Worm (Caenorhabditis elegans): ENCODE data around the gene tomm-40.
A peak's percentile ranks its signal among the peaks of the same experiment; 100 is the strongest.

The tomm-40 gene

DNA sequence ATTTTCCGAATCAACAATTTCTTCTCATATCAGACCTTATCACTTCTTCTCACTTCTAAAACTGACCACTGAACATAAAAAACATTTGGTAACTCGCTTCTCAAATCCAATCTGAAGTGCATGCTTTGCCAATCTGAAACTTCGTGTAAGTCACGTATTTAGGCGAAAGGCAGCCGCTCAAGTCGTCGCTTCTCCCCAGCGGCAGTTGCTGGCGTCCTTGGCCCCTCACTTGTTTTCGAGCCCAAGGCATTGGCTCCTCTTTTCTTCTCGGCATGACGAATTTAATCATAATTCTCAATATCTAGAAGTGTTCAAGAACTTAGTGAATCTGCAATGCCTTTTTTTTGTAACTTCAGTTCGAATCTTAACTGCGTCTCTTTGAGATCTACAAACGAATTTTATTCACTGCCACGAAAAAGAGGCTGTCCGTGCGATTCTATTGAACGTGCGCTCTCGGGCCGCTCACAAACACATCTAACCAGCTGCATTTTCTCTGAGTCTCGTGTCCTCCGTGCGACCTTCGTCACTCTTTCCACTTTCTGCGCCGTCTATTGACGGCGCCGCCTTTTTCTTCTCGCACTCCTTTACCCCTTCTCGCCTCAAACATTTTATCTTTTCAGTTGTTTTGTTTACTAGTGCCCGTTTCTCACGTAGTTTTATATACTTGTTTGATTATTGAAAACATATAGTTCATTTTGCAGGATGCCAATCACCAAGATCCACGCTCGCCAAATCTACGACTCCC lies 41.8 kb downstream of the tomm-40 start (continued):
- no peak for TF ChIP-seq C16A3.4 (tag; optimal IDR thresholded peaks at IDR 0.05)
- no peak for TF ChIP-seq ama-1 (optimal IDR thresholded peaks at IDR 0.05)
- TF ChIP-seq nhr-237 (tag; optimal IDR thresholded peaks at IDR 0.05) = no peak
- peak; percentile 34 for TF ChIP-seq nhr-71 (tag; optimal IDR thresholded peaks at IDR 0.05)
- no peak for TF ChIP-seq nhr-85 (tag)
- peak; percentile 56 for TF ChIP-seq snu-23 (GFP tag; optimal IDR thresholded peaks at IDR 0.05)
- no peak for TF ChIP-seq nhr-19 (GFP tag; conservative IDR thresholded peaks at IDR 0.05)
- no peak for TF ChIP-seq ceh-63 (GFP tag; optimal IDR thresholded peaks at IDR 0.05)
- TF ChIP-seq nhr-28 (tag; optimal IDR thresholded peaks at IDR 0.05) = no peak
- no peak for TF ChIP-seq hpl-2 (GFP tag; optimal IDR thresholded peaks at IDR 0.05)
- no peak for TF ChIP-seq isw-1 (GFP tag; IDR thresholded peaks at IDR 0.05)
- no peak for TF ChIP-seq nhr-47 (tag; optimal IDR thresholded peaks at IDR 0.05)
- no peak for TF ChIP-seq lir-3 (tag; optimal IDR thresholded peaks at IDR 0.05; ENCODE audit: poor library complexity)
- no peak for TF ChIP-seq tbx-2 (tag; optimal IDR thresholded peaks at IDR 0.05)
- no peak for TF ChIP-seq sptf-1 (tag; optimal IDR thresholded peaks at IDR 0.05)
- TF ChIP-seq blmp-1 (tag; optimal IDR thresholded peaks at IDR 0.05) = no peak
- TF ChIP-seq skn-1 (tag; optimal IDR thresholded peaks at IDR 0.05) = no peak
- no peak for TF ChIP-seq fkh-4 (tag; optimal IDR thresholded peaks at IDR 0.05; ENCODE audit: borderline replicate concordance)
- TF ChIP-seq irx-1 (tag; optimal IDR thresholded peaks at IDR 0.05) = no peak
- no peak for TF ChIP-seq efl-3 (GFP tag; optimal IDR thresholded peaks at IDR 0.05)
- TF ChIP-seq Y116A8C.19 (tag; optimal IDR thresholded peaks at IDR 0.05; ENCODE audit: borderline replicate concordance) = no peak
- TF ChIP-seq lin-15B (tag; optimal IDR thresholded peaks at IDR 0.05) = no peak
- TF ChIP-seq mdl-1 (tag; optimal IDR thresholded peaks at IDR 0.05) = peak in 1 of 2 experiments; percentile 32
- peak in 1 of 2 experiments; percentile 27 for TF ChIP-seq lsy-2 (tag; optimal IDR thresholded peaks at IDR 0.05)

DNA sequence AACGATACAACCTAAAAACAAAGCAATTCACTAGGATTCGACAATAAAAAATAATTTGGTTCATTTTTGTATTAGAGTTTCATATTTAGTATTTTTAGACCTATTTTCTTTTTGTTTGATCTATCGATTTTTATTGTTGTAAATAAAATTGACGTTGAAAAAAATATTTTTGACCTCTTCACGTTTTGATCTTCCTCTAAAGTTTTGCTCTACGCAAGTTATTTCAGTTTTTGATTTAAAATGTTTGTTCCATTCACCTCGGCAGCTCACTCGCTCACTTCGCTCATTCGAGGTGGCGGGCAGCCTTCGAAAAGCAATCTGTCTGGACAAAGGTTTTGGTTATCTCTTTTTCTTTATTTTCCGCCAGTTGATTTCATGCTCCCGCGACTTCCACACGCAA lies 42.6 kb downstream of the tomm-40 start, which contains the start of gene enol-1:
TSS of gene enol-1 (plus strand) at position 235 of the 400 bp plus-strand sequence.
- TF ChIP-seq isw-1 (GFP tag; IDR thresholded peaks at IDR 0.05) = no peak
- no peak for TF ChIP-seq nhr-77 (tag; optimal IDR thresholded peaks at IDR 0.05)

DNA sequence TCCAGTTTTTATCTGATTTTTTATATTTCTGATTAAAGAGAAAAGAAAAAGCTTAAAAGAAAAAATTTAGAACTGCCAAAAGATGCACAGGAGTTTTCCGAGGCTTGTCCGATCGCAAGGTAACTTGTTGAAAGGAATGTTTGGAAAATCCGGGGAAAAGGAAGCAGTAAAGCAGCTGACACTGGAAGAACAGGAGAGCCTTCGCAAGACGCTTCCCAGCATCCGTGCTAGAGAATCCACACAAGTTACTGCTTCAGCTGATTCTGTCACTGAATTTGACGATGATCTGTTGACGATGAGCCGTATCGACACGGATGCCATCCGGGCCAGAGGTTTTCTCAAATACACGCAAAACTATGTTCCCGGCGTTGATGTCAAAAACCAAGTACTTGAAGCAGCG lies 43.6 kb downstream of the tomm-40 start, which contains the start of gene mrpl-50:
TSS of gene mrpl-50 (plus strand) at position 71 of the 400 bp plus-strand sequence.
- TF ChIP-seq efl-1 (optimal IDR thresholded peaks at IDR 0.05) (no peak), efl-1 (GFP tag; optimal IDR thresholded peaks at IDR 0.05 in 1 of 2) (peak in 1 of 2 experiments; percentile 78), efl-3 (GFP tag; optimal IDR thresholded peaks at IDR 0.05) (no peak), unc-98 (GFP tag; IDR thresholded peaks at IDR 0.05) (no peak), hlh-17 (GFP tag; optimal IDR thresholded peaks at IDR 0.05; ENCODE audit: borderline replicate concordance) (no peak), mab-9 (GFP tag; IDR thresholded peaks at IDR 0.05) (no peak), unc-62 (GFP tag; optimal IDR thresholded peaks at IDR 0.05) (no peak), grh-1 (GFP tag; IDR thresholded peaks at IDR 0.05) (no peak), nhr-11 (tag; optimal IDR thresholded peaks at IDR 0.05) (no peak), unc-30 (tag; optimal IDR thresholded peaks at IDR 0.05) (no peak), nhr-84 (tag; optimal IDR thresholded peaks at IDR 0.05) (no peak), pag-3 (tag; optimal IDR thresholded peaks at IDR 0.05; ENCODE audit: borderline replicate concordance, insufficient read depth) (no peak), nhr-19 (GFP tag; conservative IDR thresholded peaks at IDR 0.05) (no peak), elt-2 (tag; optimal IDR thresholded peaks at IDR 0.05) (no peak), dsc-1 (tag; optimal IDR thresholded peaks at IDR 0.05) (peak; percentile 6)

Data from whole organism, L1 larva.